Worm (Caenorhabditis elegans) whole organism, young adult: ENCODE data around the gene F18G5.6.
A peak's percentile ranks its signal among the peaks of the same experiment; 100 is the strongest.

ENCODE experiments used
- B0336.3 ChIP-seq: fragments of 200-800 bp; sonication (Bioruptor generic); IDR thresholded peaks from 2 replicates; pipeline ENCODE4 v1.3.6; 2022; ENCODE audit warnings: missing genetic modification characterization, missing compliant biosample characterization
- C06A6.2 ChIP-seq: fragments of 200-800 bp; sonication (Bioruptor generic); conservative IDR thresholded peaks from 2 replicates; pipeline ENCODE4 v1.3.6; 2022; ENCODE audit warnings: missing genetic modification characterization, missing compliant biosample characterization
- D2030.7 ChIP-seq: fragments of 200-800 bp; sonication (Bioruptor generic); IDR thresholded peaks from 2 replicates; pipeline ENCODE4 v1.3.6; 2022; ENCODE audit warnings: missing genetic modification reagents, missing genetic modification characterization, missing compliant biosample characterization
- F23B12.7 ChIP-seq: sonication (generic microtip); optimal IDR thresholded peaks from 2 replicates; lab custom pipeline; 2017; ENCODE audit warnings: missing genetic modification characterization, mild to moderate bottlenecking, missing compliant biosample characterization, antibody characterized with exemption, moderate library complexity; ENCODE audit not compliant: insufficient read depth
- F52B5.7 ChIP-seq: sonication (generic microtip); optimal IDR thresholded peaks from 2 replicates; lab custom pipeline; 2016; ENCODE audit warnings: mild to moderate bottlenecking, missing genetic modification characterization, missing compliant biosample characterization
- F57A8.1 ChIP-seq: fragments of 200-800 bp; sonication (Bioruptor generic); optimal IDR thresholded peaks from 2 replicates; lab custom pipeline; 2018; ENCODE audit warnings: mild to moderate bottlenecking, missing genetic modification characterization, moderate library complexity, missing compliant biosample characterization
- T07F8.4 ChIP-seq: sonication (generic microtip); optimal IDR thresholded peaks from 2 replicates; lab custom pipeline; 2016; ENCODE audit warnings: mild to moderate bottlenecking, missing genetic modification characterization, moderate library complexity, missing compliant biosample characterization
- Y53G8AR.9 ChIP-seq: fragments of 200-800 bp; sonication (Bioruptor generic); conservative IDR thresholded peaks from 2 replicates; pipeline ENCODE4 v1.3.6; 2022; ENCODE audit warnings: missing genetic modification reagents, missing genetic modification characterization, missing compliant biosample characterization
- Y56A3A.18 ChIP-seq: fragments of 200-800 bp; sonication (Bioruptor generic); IDR thresholded peaks from 2 replicates; pipeline ENCODE4 v1.3.6; 2022; ENCODE audit warnings: missing genetic modification reagents, missing genetic modification characterization, missing compliant biosample characterization
- bed-2 ChIP-seq: fragments of 200-800 bp; sonication (Bioruptor generic); IDR thresholded peaks from 2 replicates; pipeline ENCODE4 v1.3.6; 2022; ENCODE audit warnings: missing genetic modification reagents, missing genetic modification characterization, missing compliant biosample characterization
- ceh-27 ChIP-seq: fragments of 200-800 bp; sonication (Bioruptor generic); optimal IDR thresholded peaks from 2 replicates; lab custom pipeline; 2018; ENCODE audit warnings: mild to moderate bottlenecking, missing genetic modification characterization, moderate library complexity, missing compliant biosample characterization
- ceh-58 ChIP-seq: fragments of 200-800 bp; sonication (Bioruptor generic); IDR thresholded peaks from 2 replicates; pipeline ENCODE4 v1.3.6; 2022; ENCODE audit warnings: missing genetic modification characterization, missing compliant biosample characterization
- chd-7 ChIP-seq: sonication (generic microtip); optimal IDR thresholded peaks from 2 replicates; lab custom pipeline; 2016; ENCODE audit warnings: mild to moderate bottlenecking, missing genetic modification characterization, moderate library complexity, missing compliant biosample characterization
- dpff-1 ChIP-seq: sonication (generic microtip); optimal IDR thresholded peaks from 2 replicates; lab custom pipeline; 2017; ENCODE audit warnings: mild to moderate bottlenecking, missing genetic modification characterization, missing compliant biosample characterization
- efl-1 ChIP-seq: fragments of 150-350 bp; optimal IDR thresholded peaks from 2 replicates; lab custom pipeline; 2014; ENCODE audit warnings: missing biosample characterization, missing genetic modification reagents, missing genetic modification characterization
- egl-18 ChIP-seq: fragments of 200-800 bp; sonication (Bioruptor generic); IDR thresholded peaks from 2 replicates; pipeline ENCODE4 v1.3.6; 2022; ENCODE audit warnings: missing genetic modification reagents, missing genetic modification characterization, missing compliant biosample characterization
- egrh-3 ChIP-seq: fragments of 200-800 bp; sonication (Bioruptor generic); IDR thresholded peaks from 2 replicates; pipeline ENCODE4 v1.3.6; 2022; ENCODE audit warnings: missing genetic modification reagents, missing genetic modification characterization, missing compliant biosample characterization
- gei-17 ChIP-seq: fragments of 200-800 bp; sonication (Bioruptor generic); optimal IDR thresholded peaks from 2 replicates; lab custom pipeline; 2018; ENCODE audit warnings: mild to moderate bottlenecking, missing genetic modification characterization, missing compliant biosample characterization
- hmg-1.2 ChIP-seq: fragments of 200-800 bp; sonication (Bioruptor generic); IDR thresholded peaks from 2 replicates; pipeline ENCODE4 v1.3.6; 2022; ENCODE audit warnings: missing genetic modification reagents, missing genetic modification characterization, missing compliant biosample characterization
- hmg-20 ChIP-seq: fragments of 200-800 bp; sonication (Bioruptor generic); IDR thresholded peaks from 2 replicates; pipeline ENCODE4 v1.3.6; 2022; ENCODE audit warnings: missing genetic modification reagents, missing genetic modification characterization, missing compliant biosample characterization
- let-526 ChIP-seq: fragments of 200-800 bp; sonication (Bioruptor generic); IDR thresholded peaks from 2 replicates; pipeline ENCODE4 v1.3.6; 2022; ENCODE audit warnings: missing genetic modification reagents, missing genetic modification characterization, missing compliant biosample characterization
- lin-26 ChIP-seq: fragments of 200-800 bp; sonication (Bioruptor generic); IDR thresholded peaks from 2 replicates; pipeline ENCODE4 v1.3.6; 2022; ENCODE audit warnings: missing genetic modification reagents, missing genetic modification characterization, missing compliant biosample characterization
- lin-40 ChIP-seq: sonication (generic microtip); optimal IDR thresholded peaks from 2 replicates; lab custom pipeline; 2016; ENCODE audit warnings: missing genetic modification characterization, mild to moderate bottlenecking, missing compliant biosample characterization, missing genotype, missing genetic modification reagents
- madf-10 ChIP-seq: sonication (generic microtip); optimal IDR thresholded peaks from 2 replicates; lab custom pipeline; 2016; ENCODE audit warnings: mild to moderate bottlenecking, missing genetic modification characterization, missing compliant biosample characterization
- madf-8 ChIP-seq: fragments of 200-800 bp; sonication (Bioruptor generic); conservative IDR thresholded peaks from 2 replicates; pipeline ENCODE4 v1.3.6; 2022; ENCODE audit warnings: missing genetic modification reagents, missing genetic modification characterization, missing compliant biosample characterization
- mcd-1 ChIP-seq: fragments of 200-800 bp; sonication (Bioruptor generic); IDR thresholded peaks from 2 replicates; pipeline ENCODE4 v1.3.6; 2022; ENCODE audit warnings: missing genetic modification reagents, missing genetic modification characterization, missing compliant biosample characterization
- nfyb-1 ChIP-seq: fragments of 200-800 bp; sonication (Bioruptor generic); IDR thresholded peaks from 2 replicates; pipeline ENCODE4 v1.3.6; 2022; ENCODE audit warnings: missing genetic modification reagents, missing genetic modification characterization, missing compliant biosample characterization
- nhr-120 ChIP-seq: fragments of 200-800 bp; sonication (Bioruptor generic); IDR thresholded peaks from 2 replicates; pipeline ENCODE4 v1.3.6; 2022; ENCODE audit warnings: missing genetic modification characterization, missing compliant biosample characterization
- nhr-80 ChIP-seq: sonication (generic microtip); optimal IDR thresholded peaks from 2 replicates; lab custom pipeline; 2016; ENCODE audit warnings: missing genetic modification characterization, missing compliant biosample characterization
- sdz-38 ChIP-seq: sonication (generic microtip); optimal IDR thresholded peaks from 2 replicates; lab custom pipeline; 2016; ENCODE audit warnings: missing genotype, missing genetic modification characterization, missing compliant biosample characterization
- snpc-1.3 ChIP-seq: sonication (generic microtip); optimal IDR thresholded peaks from 2 replicates; lab custom pipeline; 2017; ENCODE audit warnings: missing genetic modification characterization, mild to moderate bottlenecking, missing compliant biosample characterization, antibody characterized with exemption, moderate library complexity, missing genotype, missing genetic modification reagents; ENCODE audit not compliant: insufficient read depth
- tlf-1 ChIP-seq: fragments of 200-800 bp; sonication (Bioruptor generic); optimal IDR thresholded peaks from 2 replicates; lab custom pipeline; 2018; ENCODE audit warnings: mild to moderate bottlenecking, missing genetic modification characterization, missing compliant biosample characterization
- unc-62 ChIP-seq: fragments of 150-350 bp; optimal IDR thresholded peaks from 2 replicates; lab custom pipeline; 2014; ENCODE audit warnings: missing biosample characterization, missing genetic modification reagents, missing genetic modification characterization
- ztf-25 ChIP-seq: fragments of 200-800 bp; sonication (Bioruptor generic); IDR thresholded peaks from 2 replicates; pipeline ENCODE4 v1.3.6; 2022; ENCODE audit warnings: missing genetic modification reagents, missing genetic modification characterization, missing compliant biosample characterization

The F18G5.6 gene

DNA sequence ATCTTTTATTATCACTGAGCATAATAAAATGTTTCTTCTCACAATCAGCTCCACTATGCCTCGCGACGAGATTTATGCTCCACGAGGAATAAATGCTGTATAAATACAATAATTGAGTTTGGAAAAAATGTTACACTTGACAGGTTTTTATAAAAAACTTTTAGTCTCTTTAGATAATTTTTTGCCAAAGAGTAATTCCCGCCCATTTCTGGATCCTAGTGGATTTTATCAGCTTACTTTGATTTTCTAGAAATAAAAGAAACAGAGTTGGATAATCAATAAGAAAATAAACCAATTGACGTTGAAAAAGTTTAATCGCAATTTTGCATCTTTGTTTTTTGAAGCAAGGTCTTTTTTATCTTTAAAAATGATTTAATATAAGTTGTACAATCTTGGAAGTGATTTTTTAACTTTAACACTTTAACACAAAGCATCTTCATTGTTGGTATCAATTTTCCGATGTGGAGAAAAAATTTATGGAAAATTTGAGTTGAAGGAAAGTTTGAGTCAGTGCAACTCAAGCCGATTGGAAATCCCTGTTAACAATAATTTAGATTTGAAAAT, 2.4 kb downstream of the F18G5.6 start:
- no peak for TF ChIP-seq egrh-3 (GFP tag; lab: Robert Waterston, UW)
- TF ChIP-seq Y56A3A.18, result peak; percentile 63; the same call in 1 of the 2 replicates
- no peak for TF ChIP-seq dpff-1 (tag; lab: Kevin White, UChicago)
- TF ChIP-seq ceh-27 (GFP tag; lab: Kevin White, UChicago), result no peak
- TF ChIP-seq lin-40, result no peak
- TF ChIP-seq Y53G8AR.9 (GFP tag; lab: Robert Waterston, UW), result peak; percentile 70; the same call in 1 of the 2 replicates
- TF ChIP-seq efl-1 (GFP tag; lab: Kevin White, UChicago), result no peak
- TF ChIP-seq ceh-58 (GFP tag; lab: Robert Waterston, UW), result no peak
- TF ChIP-seq B0336.3 (GFP tag; lab: Robert Waterston, UW), result peak; percentile 54; the same call in 1 of the 2 replicates
- no peak for TF ChIP-seq egl-18 (GFP tag; lab: Robert Waterston, UW)
- no peak for TF ChIP-seq lin-26 (GFP tag; lab: Robert Waterston, UW)
- peak; percentile 17 for TF ChIP-seq tlf-1 (GFP tag; lab: Kevin White, UChicago)
- peak; percentile 0 for TF ChIP-seq madf-10 (tag; lab: Kevin White, UChicago)
- 0 out of 2 replicates have a peak, but pooled peaks have one; percentile 41 for TF ChIP-seq nfyb-1 (GFP tag; lab: Robert Waterston, UW)
- no peak for TF ChIP-seq mcd-1
- TF ChIP-seq D2030.7 (GFP tag; lab: Robert Waterston, UW), result no peak
- TF ChIP-seq nhr-80 (tag; lab: Kevin White, UChicago), result no peak
- TF ChIP-seq, all 124 proteins: peak for 6

- TF ChIP-seq unc-62, result no peak
- TF ChIP-seq F57A8.1, result no peak
- no peak for TF ChIP-seq gei-17
- no peak for TF ChIP-seq dpff-1 (tag; lab: Kevin White, UChicago)
- TF ChIP-seq snpc-1.3, result no peak
- TF ChIP-seq B0336.3 (GFP tag; lab: Robert Waterston, UW), result no peak
Measured at ce11 chrX:9259552-9259951, 4.6 kb downstream of the F18G5.6 start, which contains the start of gene F18G5.1. Gene F18G5.1, plus strand, starts transcription at chrX:9259852.

DNA sequence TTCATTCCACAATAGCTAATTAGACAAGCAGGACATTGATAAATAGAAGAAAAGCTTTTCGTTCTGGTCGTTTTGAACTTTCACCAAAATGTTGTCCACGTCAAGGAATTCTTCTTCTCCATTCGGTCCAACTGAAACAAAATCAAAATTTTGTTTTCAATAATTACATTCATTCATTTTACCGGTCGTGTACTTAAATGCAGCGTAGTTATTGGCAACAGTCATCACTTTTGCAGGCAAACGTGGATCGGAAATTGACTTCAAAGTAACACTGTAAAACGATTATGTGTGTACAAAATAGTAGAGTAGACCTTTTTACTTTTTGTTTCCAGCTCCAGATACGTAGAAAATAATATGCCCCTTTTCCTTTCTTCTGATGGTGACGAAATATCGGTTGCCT, 8.1 kb downstream of the F18G5.6 start:
- no peak for TF ChIP-seq hmg-1.2 (GFP tag; lab: Robert Waterston, UW)
- no peak for TF ChIP-seq hmg-20
- no peak for TF ChIP-seq T07F8.4 (tag; lab: Kevin White, UChicago)
- TF ChIP-seq F23B12.7 (tag; lab: Kevin White, UChicago), result no peak
- no peak for TF ChIP-seq let-526 (GFP tag; lab: Robert Waterston, UW)
- TF ChIP-seq unc-62, result no peak
- TF ChIP-seq chd-7 (tag; lab: Kevin White, UChicago), result no peak
- no peak for TF ChIP-seq F52B5.7 (tag; lab: Kevin White, UChicago)
- TF ChIP-seq Y56A3A.18, result no peak
- TF ChIP-seq C06A6.2 (GFP tag; lab: Robert Waterston, UW), result no peak
- TF ChIP-seq madf-8 (GFP tag; lab: Robert Waterston, UW), result no peak
- TF ChIP-seq bed-2 (GFP tag; lab: Robert Waterston, UW), result no peak
- no peak for TF ChIP-seq efl-1 (GFP tag; lab: Kevin White, UChicago)

ce11 chrX:9251488-9251887, 12.6 kb downstream of the F18G5.6 start, which contains the start of gene pes-8:
Gene pes-8, plus strand, starts transcription at chrX:9251788.
- no peak for TF ChIP-seq egrh-3 (GFP tag; lab: Robert Waterston, UW)
- no peak for TF ChIP-seq ztf-25 (GFP tag; lab: Robert Waterston, UW)
- TF ChIP-seq C06A6.2 (GFP tag; lab: Robert Waterston, UW), result no peak
- TF ChIP-seq nhr-120 (GFP tag; lab: Robert Waterston, UW), result no peak
- no peak for TF ChIP-seq sdz-38 (tag; lab: Kevin White, UChicago)
- TF ChIP-seq, all 124 proteins: peak for 0
